Worm (Caenorhabditis elegans): Measurements from ENCODE around the gene Y32G9A.2.

Y32G9A.2 gene

DNA sequence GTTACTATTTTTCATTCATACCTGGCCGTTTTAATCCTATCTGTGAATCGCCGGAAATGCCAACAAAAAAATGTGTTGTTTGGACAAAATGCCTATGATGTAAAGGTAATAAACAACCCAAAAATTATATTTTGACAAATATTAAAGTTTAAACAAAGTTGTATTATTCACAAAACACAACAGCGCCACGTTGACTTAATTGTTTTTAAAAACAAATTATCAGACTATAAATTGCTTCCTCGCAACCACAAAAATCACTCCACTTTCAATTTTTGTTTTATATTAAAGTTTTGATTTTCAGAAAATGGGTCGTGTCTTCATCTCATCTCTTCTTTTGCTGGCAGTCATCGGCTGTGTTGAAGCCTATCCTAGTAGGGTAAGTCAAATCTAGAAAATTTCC lies 11.0 kb upstream of the Y32G9A.2 start, which contains the start of gene Y32G9A.5:
Y32G9A.5 (plus strand) TSS at position 301 of the 400 bp plus-strand sequence.
- no peak for TF ChIP-seq dao-5 (tag; optimal IDR thresholded peaks at IDR 0.05)
- TF ChIP-seq W03F9.2 (tag; optimal IDR thresholded peaks at IDR 0.05), result no peak
- no peak for TF ChIP-seq him-1 (tag; optimal IDR thresholded peaks at IDR 0.05)

DNA sequence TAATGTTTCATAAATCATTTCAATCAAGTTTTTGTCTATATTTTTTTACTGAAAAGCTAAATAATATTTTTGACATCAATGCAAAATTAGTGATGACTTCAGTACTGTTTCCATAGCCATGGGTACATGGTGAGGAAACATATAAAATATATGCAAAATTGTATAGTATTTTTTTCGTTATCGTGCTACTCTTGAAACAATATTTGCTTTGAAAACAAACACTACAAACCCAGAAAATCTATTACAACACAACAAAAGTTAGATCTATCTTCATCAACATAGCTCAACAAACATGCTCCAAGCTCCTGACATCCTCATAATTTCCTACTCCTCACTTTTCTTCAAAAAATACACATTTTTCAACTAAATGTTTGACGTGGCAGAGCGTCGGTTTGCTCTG lies 9.8 kb upstream of the Y32G9A.2 start, which contains the start of gene srp-3:
srp-3 (plus strand) TSS at position 301 of the 400 bp plus-strand sequence.
- TF ChIP-seq dao-5 (tag; optimal IDR thresholded peaks at IDR 0.05), result no peak
- no peak for TF ChIP-seq him-1 (tag; optimal IDR thresholded peaks at IDR 0.05)
- no peak for TF ChIP-seq W03F9.2 (tag; optimal IDR thresholded peaks at IDR 0.05)

DNA sequence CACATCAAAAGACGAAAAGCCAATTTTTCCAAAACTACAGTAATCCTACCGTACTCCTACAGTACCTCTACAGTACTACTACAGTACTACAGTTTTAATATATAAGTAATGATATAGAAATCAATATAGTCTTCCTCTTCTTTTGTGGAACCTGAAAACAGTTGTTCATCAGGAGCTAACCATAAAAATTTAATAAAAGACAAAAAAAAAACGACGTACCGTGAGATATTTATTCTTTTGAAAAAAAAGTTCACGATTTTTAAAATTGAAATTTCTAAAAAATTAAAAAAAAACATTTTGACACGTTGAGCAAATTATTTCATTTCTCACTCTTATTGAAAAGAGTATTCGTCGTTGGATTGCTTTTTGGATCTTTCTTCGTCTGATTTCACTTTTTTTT lies 7.2 kb upstream of the Y32G9A.2 start, which contains the start of gene Y32G9A.3:
Y32G9A.3 (plus strand) TSS at position 301 of the 400 bp plus-strand sequence.
- TF ChIP-seq him-1 (tag; optimal IDR thresholded peaks at IDR 0.05) (no peak), W03F9.2 (tag; optimal IDR thresholded peaks at IDR 0.05) (no peak), dao-5 (tag; optimal IDR thresholded peaks at IDR 0.05) (no peak)

DNA sequence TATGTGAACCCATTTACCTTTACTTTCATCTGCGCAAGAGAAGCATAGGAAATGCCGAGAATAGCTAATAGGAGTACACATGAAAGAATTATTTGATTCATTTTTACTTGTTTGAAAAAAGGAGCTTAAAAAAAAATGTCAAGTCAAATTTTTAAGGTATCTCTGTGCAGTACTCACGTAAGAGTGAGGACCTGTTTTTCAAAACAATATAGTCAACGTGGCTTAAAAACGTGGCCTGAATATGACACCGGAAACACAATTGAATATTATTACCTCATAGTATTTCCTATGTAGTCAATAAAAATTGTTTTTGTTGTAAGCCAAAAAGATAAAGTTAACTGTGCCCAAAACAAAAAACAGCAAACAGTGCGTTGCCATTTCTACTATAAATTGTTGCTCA lies 1.8 kb downstream of the Y32G9A.2 start, which contains the start of gene Y32G9A.12:
Y32G9A.12 (minus strand) TSS at position 101 of the 400 bp plus-strand sequence.
- TF ChIP-seq him-1 (tag; optimal IDR thresholded peaks at IDR 0.05), result no peak

DNA sequence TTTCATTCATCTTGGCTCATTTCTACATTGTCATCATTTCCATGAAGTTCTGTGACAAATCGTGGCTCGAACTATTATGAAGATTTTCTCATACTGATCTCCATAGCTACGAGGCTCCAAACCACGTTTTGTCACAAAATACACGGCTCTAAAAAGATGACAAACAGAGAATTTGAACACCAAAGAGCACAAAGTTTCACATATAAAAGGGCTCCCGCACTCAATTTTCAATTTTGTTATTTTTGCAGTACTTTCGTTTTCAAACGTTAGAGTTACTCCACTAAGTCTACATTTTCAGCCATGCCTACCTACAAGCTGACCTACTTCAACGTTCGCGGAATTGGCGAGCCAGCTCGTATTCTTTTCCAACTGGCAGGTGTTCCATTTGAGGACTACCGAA lies 3.0 kb downstream of the Y32G9A.2 start, which contains the start of gene gst-37:
gst-37 (plus strand) TSS at position 301 of the 400 bp plus-strand sequence.
- TF ChIP-seq him-1 (tag; optimal IDR thresholded peaks at IDR 0.05) (no peak), dao-5 (tag; optimal IDR thresholded peaks at IDR 0.05) (no peak), W03F9.2 (tag; optimal IDR thresholded peaks at IDR 0.05) (no peak)

DNA sequence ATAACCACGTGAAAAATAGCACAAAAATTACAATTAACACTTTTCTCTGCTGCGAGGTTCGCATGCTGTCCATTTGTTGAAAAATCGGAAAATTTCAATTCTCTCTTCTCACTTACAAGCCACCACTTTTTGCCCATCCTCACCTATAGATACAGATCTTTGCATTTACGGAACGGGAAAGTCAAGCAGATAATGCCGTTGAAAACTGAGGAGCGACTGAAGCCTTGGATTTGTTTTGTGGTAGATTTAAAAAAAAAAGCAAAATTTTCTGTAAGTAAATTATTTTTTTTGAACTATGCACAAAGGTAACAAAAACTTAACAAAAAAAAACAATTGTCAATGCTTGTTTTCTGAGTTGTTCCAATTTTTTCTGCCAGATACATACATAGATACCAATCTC lies 7.2 kb downstream of the Y32G9A.2 start, which contains the start of gene T06A1.1:
T06A1.1 (minus strand) TSS at position 101 of the 400 bp plus-strand sequence.
- TF ChIP-seq W03F9.2 (tag; optimal IDR thresholded peaks at IDR 0.05) (no peak), dao-5 (tag; optimal IDR thresholded peaks at IDR 0.05) (no peak), him-1 (tag; optimal IDR thresholded peaks at IDR 0.05) (no peak)

DNA sequence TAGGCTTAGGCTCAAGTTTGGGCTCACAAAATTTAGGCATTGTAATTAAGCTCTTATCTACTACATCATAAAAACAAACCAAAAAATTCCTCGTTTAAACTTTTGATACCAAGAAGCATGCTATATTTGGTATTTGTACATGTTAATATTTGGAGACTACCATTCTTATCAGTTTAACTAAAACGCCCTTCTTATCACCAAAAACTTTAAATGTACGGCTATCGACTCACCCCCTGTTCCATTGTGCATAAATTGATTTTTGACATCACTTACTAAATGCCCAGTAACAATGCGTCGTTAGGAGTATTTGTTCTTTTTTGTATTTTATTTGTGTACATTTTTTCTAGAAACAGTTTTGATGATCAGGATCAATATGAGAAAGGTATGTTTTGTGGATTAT lies 8.7 kb downstream of the Y32G9A.2 start, which contains the start of gene T06A1.5:
T06A1.5 (plus strand) TSS at position 209 of the 400 bp plus-strand sequence.
- TF ChIP-seq dao-5 (tag; optimal IDR thresholded peaks at IDR 0.05), result no peak
- TF ChIP-seq W03F9.2 (tag; optimal IDR thresholded peaks at IDR 0.05), result no peak
- TF ChIP-seq him-1 (tag; optimal IDR thresholded peaks at IDR 0.05), result no peak

DNA sequence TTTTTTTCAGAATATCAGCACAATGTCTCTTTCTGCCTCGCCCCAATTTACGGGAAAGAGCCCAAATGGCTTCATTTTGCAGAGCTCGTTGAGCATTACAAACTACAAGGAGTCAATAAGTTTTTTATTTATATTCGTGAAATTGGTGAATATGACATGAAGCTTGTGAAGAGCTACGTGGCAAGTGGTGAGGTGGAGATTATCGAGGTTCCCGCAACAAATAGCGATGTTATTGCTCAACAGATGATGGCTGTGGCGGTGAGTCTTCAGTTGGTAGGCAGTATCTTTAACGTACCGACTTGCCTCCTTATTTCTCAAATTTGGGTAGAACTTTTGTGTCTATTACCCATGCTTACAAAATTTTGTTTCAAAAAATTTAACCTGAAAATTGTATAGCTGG lies 10.2 kb downstream of the Y32G9A.2 start:
- TF ChIP-seq W03F9.2 (tag; optimal IDR thresholded peaks at IDR 0.05) (no peak), dao-5 (tag; optimal IDR thresholded peaks at IDR 0.05) (no peak), him-1 (tag; optimal IDR thresholded peaks at IDR 0.05) (no peak)

DNA sequence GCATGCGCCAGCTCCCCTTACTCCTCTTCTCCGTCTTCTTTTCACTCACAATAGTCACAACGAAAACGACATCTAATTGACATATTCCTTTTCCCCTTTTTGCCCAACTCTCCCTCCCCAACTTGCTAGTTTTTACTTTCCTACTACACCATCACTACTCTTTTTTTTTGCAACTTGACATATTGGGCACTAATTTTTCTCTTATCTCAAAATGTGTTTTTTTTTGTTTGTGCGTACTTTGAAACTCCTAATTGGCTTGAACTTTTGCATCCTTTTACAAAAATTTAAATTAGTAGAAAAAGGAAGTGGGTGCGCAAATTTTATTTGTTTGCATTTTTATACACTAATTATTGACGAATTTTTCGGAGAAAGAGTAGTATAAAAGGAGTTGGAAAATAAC lies 17.2 kb downstream of the Y32G9A.2 start:
- no peak for TF ChIP-seq W03F9.2 (tag; optimal IDR thresholded peaks at IDR 0.05)
- no peak for TF ChIP-seq dao-5 (tag; optimal IDR thresholded peaks at IDR 0.05)
- no peak for TF ChIP-seq him-1 (tag; optimal IDR thresholded peaks at IDR 0.05)

DNA sequence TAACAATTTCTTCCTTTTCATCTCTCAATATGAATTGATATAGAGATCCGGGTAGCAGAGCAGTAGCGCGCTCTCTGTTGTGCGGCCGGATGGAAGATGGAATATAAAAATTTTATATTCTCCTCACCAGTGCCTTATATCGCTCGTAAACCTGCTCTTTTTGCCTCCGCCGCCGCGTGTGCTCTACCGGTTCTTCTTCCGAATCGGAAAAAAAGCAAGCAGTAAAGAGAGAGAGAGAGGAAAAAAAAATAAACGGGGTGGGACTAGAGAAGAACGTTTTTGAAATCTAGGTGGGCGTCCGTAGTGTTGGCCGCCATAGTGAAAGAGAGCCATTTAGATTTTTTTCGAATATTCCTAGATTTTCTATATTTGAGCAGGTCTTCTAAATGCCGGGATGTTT lies 19.7 kb downstream of the Y32G9A.2 start, which contains the start of gene glb-25:
glb-25 (plus strand) TSS at position 301 of the 400 bp plus-strand sequence.
- TF ChIP-seq him-1 (tag; optimal IDR thresholded peaks at IDR 0.05), result no peak
- TF ChIP-seq dao-5 (tag; optimal IDR thresholded peaks at IDR 0.05), result no peak
- no peak for TF ChIP-seq W03F9.2 (tag; optimal IDR thresholded peaks at IDR 0.05)

DNA sequence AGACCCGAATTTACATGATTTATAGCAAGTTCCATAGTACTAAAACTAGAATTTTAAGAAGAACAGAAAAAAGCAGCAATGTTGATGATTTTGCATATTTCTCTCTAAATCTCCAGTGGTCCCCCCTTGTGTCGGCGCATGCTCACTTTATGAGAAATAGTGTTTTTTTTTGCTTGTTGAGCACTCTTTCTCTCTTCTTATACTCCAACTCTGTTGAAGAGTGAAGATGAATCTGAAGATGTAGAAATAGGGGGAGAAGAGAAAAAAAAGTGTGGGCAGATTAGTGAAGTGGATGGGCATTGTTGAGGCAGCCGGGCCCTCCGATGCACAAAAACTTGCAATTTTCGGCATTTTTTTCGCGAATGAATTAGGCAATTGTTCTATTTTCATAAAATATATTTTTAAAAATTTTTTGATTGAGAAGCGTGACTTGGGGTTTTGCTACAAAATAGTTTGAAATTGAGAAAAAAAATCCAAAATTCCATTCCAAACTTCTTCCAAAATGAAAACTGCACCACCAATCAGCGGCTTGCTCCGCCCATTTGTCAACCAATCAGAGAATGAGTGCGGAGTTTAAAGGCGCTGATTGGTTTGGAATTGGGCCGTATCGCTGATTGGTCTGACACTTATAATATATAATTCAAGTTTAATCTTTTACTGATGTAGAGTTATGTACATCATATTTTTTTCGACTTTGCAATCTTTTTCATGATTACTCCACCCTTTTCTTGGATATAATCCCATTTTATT lies 22.3 kb downstream of the Y32G9A.2 start:
- no peak for TF ChIP-seq him-1 (tag; optimal IDR thresholded peaks at IDR 0.05)
- no peak for TF ChIP-seq dao-5 (tag; optimal IDR thresholded peaks at IDR 0.05)
- TF ChIP-seq W03F9.2 (tag; optimal IDR thresholded peaks at IDR 0.05), result no peak

DNA sequence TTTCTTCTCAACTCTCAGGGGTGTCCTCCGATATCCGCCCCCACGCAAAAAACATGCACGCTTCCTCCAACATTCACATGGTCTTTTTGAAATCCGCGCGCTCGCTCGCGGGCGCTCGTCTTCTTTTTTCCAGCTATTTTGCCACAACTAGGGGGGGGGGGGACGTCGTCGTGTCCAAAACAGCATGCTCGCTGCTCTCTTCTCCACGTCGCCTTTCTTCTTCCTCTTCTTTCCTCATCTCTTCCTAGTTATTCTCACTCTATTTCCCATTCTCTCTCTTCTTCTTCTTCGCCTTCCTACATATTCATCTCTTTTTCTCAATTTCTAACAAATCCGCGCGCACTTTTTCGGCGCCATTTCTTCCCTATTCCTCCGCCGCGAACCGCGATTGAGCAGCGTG lies 25.2 kb downstream of the Y32G9A.2 start:
- TF ChIP-seq dao-5 (tag; optimal IDR thresholded peaks at IDR 0.05) (no peak), W03F9.2 (tag; optimal IDR thresholded peaks at IDR 0.05) (no peak), him-1 (tag; optimal IDR thresholded peaks at IDR 0.05) (peak; percentile 48)

DNA sequence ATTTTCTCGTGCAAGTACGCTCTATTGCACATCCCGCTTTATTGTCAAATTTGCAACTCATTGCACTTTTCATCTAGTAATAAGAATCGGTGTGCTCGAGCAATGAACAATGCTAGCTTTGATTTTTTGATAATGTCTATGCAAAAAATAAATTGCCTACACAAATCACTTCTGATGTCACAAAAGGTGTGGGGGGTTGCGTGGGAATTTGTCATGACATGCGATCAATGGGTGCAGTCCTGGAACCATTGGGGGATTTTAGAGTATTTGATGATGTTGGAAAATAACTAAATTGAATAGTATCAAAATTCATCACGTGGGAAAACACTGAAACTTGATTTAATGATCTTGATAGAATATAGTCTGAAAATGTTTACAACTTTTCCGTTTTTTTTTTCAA lies 27.6 kb downstream of the Y32G9A.2 start:
- no peak for TF ChIP-seq dao-5 (tag; optimal IDR thresholded peaks at IDR 0.05)
- TF ChIP-seq W03F9.2 (tag; optimal IDR thresholded peaks at IDR 0.05), result no peak
- TF ChIP-seq him-1 (tag; optimal IDR thresholded peaks at IDR 0.05), result no peak

DNA sequence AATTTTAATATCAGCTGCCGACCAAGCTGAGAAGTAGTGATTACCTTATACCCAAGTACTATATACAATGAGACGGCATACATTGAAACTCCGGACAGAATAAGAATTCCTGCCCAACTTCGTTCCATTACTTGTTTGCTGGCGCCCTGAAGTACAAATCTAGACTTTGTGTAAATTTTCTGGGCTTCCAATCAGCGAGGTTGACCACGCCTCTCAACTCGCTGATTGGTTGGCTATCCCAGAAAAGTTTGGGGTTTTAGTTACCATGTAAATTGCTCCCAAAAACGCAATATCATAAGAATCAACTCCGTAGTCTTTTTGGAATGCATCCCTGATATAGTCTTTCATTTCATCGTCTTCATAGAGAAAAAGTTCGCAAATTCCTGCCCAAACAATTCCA lies 36.9 kb downstream of the Y32G9A.2 start:
- TF ChIP-seq dao-5 (tag; optimal IDR thresholded peaks at IDR 0.05), result no peak
- TF ChIP-seq W03F9.2 (tag; optimal IDR thresholded peaks at IDR 0.05), result no peak
- no peak for TF ChIP-seq him-1 (tag; optimal IDR thresholded peaks at IDR 0.05)
